Worm (Caenorhabditis elegans) whole organism, L2 larva: ENCODE data around the gene nhr-122.

ENCODE experiments used
- C34F6.9 ChIP-seq: fragments of 150-350 bp; optimal IDR thresholded peaks from 2 replicates; lab custom pipeline; 2014; ENCODE audit warnings: missing biosample characterization, missing genetic modification characterization
- R02D3.7 ChIP-seq: fragments of 150-350 bp; optimal IDR thresholded peaks from 2 replicates; lab custom pipeline; 2014; ENCODE audit warnings: missing biosample characterization, missing genetic modification characterization
- Y55F3AM.14 ChIP-seq: fragments of 200-800 bp; sonication (Bioruptor generic); optimal IDR thresholded peaks from 2 replicates; lab custom pipeline; 2018; ENCODE audit warnings: mild to moderate bottlenecking, missing genetic modification characterization, missing compliant biosample characterization
- ZK546.5 ChIP-seq: sonication (generic microtip); optimal IDR thresholded peaks from 2 replicates; lab custom pipeline; 2017; ENCODE audit warnings: missing biosample characterization, missing genetic modification characterization
- alr-1 ChIP-seq: fragments of 150-350 bp; optimal IDR thresholded peaks from 2 replicates; lab custom pipeline; 2014; ENCODE audit warnings: missing biosample characterization, missing genetic modification characterization
- aly-2 ChIP-seq: fragments of 150-350 bp; optimal IDR thresholded peaks from 2 replicates; lab custom pipeline; 2014; ENCODE audit warnings: missing biosample characterization, missing genetic modification characterization
- ama-1 ChIP-seq: fragments of 150-350 bp; optimal IDR thresholded peaks from 2 replicates; lab custom pipeline; 2018; ENCODE audit warnings: inconsistent platforms
- blmp-1 ChIP-seq: sonication (generic microtip); optimal IDR thresholded peaks from 2 replicates; lab custom pipeline; 2017; ENCODE audit warnings: missing genetic modification characterization, mild to moderate bottlenecking, missing compliant biosample characterization, antibody characterized with exemption, moderate library complexity; ENCODE audit not compliant: insufficient read depth
- ceh-16 ChIP-seq: fragments of 150-350 bp; optimal IDR thresholded peaks from 2 replicates; lab custom pipeline; 2014; ENCODE audit warnings: missing biosample characterization, missing genetic modification characterization
- ceh-82 ChIP-seq: fragments of 150-350 bp; optimal IDR thresholded peaks from 2 replicates; lab custom pipeline; 2014; ENCODE audit warnings: missing biosample characterization, missing genetic modification characterization
- dmd-4 ChIP-seq: sonication (generic microtip); optimal IDR thresholded peaks from 2 replicates; lab custom pipeline; 2017; ENCODE audit warnings: missing biosample characterization, missing genetic modification characterization
- elt-1 ChIP-seq: fragments of 150-350 bp; optimal IDR thresholded peaks from 2 replicates; lab custom pipeline; 2014; ENCODE audit warnings: missing biosample characterization, missing genetic modification characterization
- fos-1 ChIP-seq: fragments of 150-350 bp; optimal IDR thresholded peaks from 2 replicates; lab custom pipeline; 2014; ENCODE audit warnings: missing biosample characterization, missing genetic modification characterization
- gmeb-1 ChIP-seq: fragments of 150-350 bp; optimal IDR thresholded peaks from 2 replicates; lab custom pipeline; 2014; ENCODE audit warnings: missing biosample characterization, missing genetic modification characterization
- lin-11 ChIP-seq: fragments of 150-350 bp; sonication (generic microtip); optimal IDR thresholded peaks from 2 replicates; lab custom pipeline; 2014; ENCODE audit warnings: missing biosample characterization, missing genetic modification characterization, inconsistent platforms, mixed read lengths
- lin-13 ChIP-seq: fragments of 150-350 bp; optimal IDR thresholded peaks from 2 replicates; lab custom pipeline; 2014; ENCODE audit warnings: missing biosample characterization, missing genetic modification reagents, missing genetic modification characterization
- lin-39 ChIP-seq: fragments of 150-350 bp; optimal IDR thresholded peaks from 2 replicates; lab custom pipeline; 2014; ENCODE audit warnings: missing biosample characterization, missing genetic modification reagents, missing genetic modification characterization
- lsy-2 ChIP-seq, 2 experiments: fragments of 150-350 bp in 1 of 2; sonication (generic microtip) in 1 of 2; optimal IDR thresholded peaks; 2 replicates each; lab custom pipeline; 2014 to 2017; ENCODE audit warnings: missing biosample characterization in 2 of 2, missing genetic modification characterization in 2 of 2
- mab-5 ChIP-seq: fragments of 150-350 bp; optimal IDR thresholded peaks from 2 replicates; lab custom pipeline; 2014; ENCODE audit warnings: missing biosample characterization, missing genetic modification characterization
- mbf-1 ChIP-seq: sonication (generic microtip); optimal IDR thresholded peaks from 2 replicates; lab custom pipeline; 2017; ENCODE audit warnings: missing biosample characterization, missing genetic modification characterization
- mdl-1 ChIP-seq, 2 experiments: fragments of 150-350 bp in 1 of 2; sonication (generic microtip) in 1 of 2; optimal IDR thresholded peaks; 2 replicates each; lab custom pipeline; 2017; ENCODE audit warnings: missing biosample characterization in 2 of 2, missing genetic modification characterization in 2 of 2
- nhr-10 ChIP-seq: sonication (generic microtip); optimal IDR thresholded peaks from 2 replicates; lab custom pipeline; 2017; ENCODE audit warnings: missing biosample characterization, missing genetic modification characterization
- nhr-12 ChIP-seq: fragments of 150-350 bp; optimal IDR thresholded peaks from 2 replicates; lab custom pipeline; 2014; ENCODE audit warnings: missing biosample characterization, missing genetic modification characterization
- nhr-129 ChIP-seq: fragments of 150-350 bp; optimal IDR thresholded peaks from 2 replicates; lab custom pipeline; 2014; ENCODE audit warnings: missing biosample characterization, missing genetic modification characterization
- nhr-21 ChIP-seq: fragments of 150-350 bp; optimal IDR thresholded peaks from 2 replicates; lab custom pipeline; 2014; ENCODE audit warnings: missing biosample characterization, missing genetic modification characterization
- nhr-23 ChIP-seq: fragments of 150-350 bp; optimal IDR thresholded peaks from 2 replicates; lab custom pipeline; 2014; ENCODE audit warnings: missing biosample characterization, missing genetic modification reagents, missing genetic modification characterization
- nhr-237 ChIP-seq: fragments of 150-350 bp; optimal IDR thresholded peaks from 2 replicates; lab custom pipeline; 2014; ENCODE audit warnings: missing biosample characterization, missing genetic modification characterization
- nhr-6 ChIP-seq: fragments of 150-350 bp; optimal IDR thresholded peaks from 2 replicates; lab custom pipeline; 2014; ENCODE audit warnings: missing biosample characterization, missing genetic modification characterization
- nhr-77 ChIP-seq: fragments of 150-350 bp; optimal IDR thresholded peaks from 2 replicates; lab custom pipeline; 2014; ENCODE audit warnings: missing biosample characterization, missing genetic modification characterization
- peb-1 ChIP-seq: fragments of 150-350 bp; optimal IDR thresholded peaks from 2 replicates; lab custom pipeline; 2014; ENCODE audit warnings: missing biosample characterization, missing genetic modification characterization
- skn-1 ChIP-seq: sonication (generic microtip); optimal IDR thresholded peaks from 2 replicates; lab custom pipeline; 2017; ENCODE audit warnings: missing biosample characterization, missing genetic modification characterization
- sma-3 ChIP-seq: sonication (generic microtip); optimal IDR thresholded peaks from 2 replicates; lab custom pipeline; 2016; ENCODE audit warnings: missing genetic modification reagents, missing genetic modification characterization, missing compliant biosample characterization
- unc-55 ChIP-seq: fragments of 150-350 bp; sonication (generic microtip); optimal IDR thresholded peaks from 3 replicates; lab custom pipeline; 2014; ENCODE audit warnings: missing biosample characterization, missing genetic modification reagents, missing genetic modification characterization
- unc-62 ChIP-seq: fragments of 150-350 bp; optimal IDR thresholded peaks from 2 replicates; lab custom pipeline; 2014; ENCODE audit warnings: missing biosample characterization, missing genetic modification reagents, missing genetic modification characterization
- zag-1 ChIP-seq: fragments of 150-350 bp; optimal IDR thresholded peaks from 2 replicates; lab custom pipeline; 2014; ENCODE audit warnings: missing biosample characterization, missing genetic modification characterization
- ztf-1 ChIP-seq: fragments of 200-800 bp; sonication (Bioruptor generic); conservative IDR thresholded peaks from 2 replicates; pipeline ENCODE4 v1.3.6; 2022; ENCODE audit warnings: missing genetic modification characterization, missing compliant biosample characterization
- ztf-11 ChIP-seq: sonication (generic microtip); optimal IDR thresholded peaks from 2 replicates; lab custom pipeline; 2017; ENCODE audit warnings: missing biosample characterization, missing genetic modification characterization
- ztf-4 ChIP-seq: fragments of 150-350 bp; optimal IDR thresholded peaks from 2 replicates; lab custom pipeline; 2014; ENCODE audit warnings: missing biosample characterization, missing genetic modification characterization

The nhr-122 gene

ce11 chrIV:1626342-1626855 is 12.7 kb downstream of the nhr-122 start, which contains the start of gene nhr-146:
Gene nhr-146, plus strand, starts transcription at chrIV:1626805.
- TF ChIP-seq alr-1 (tag; lab: Kevin White, UChicago) (no peak), unc-62 (no peak), nhr-77 (tag; lab: Kevin White, UChicago) (no peak), lsy-2 (tag; optimal IDR thresholded peaks at IDR 0.05; lab: Kevin White, UChicago) (no peak), nhr-237 (tag; lab: Kevin White, UChicago) (no peak), elt-1 (tag; lab: Kevin White, UChicago) (no peak), C34F6.9 (tag; lab: Kevin White, UChicago) (no peak), nhr-21 (no peak), lin-13 (GFP tag; lab: Kevin White, UChicago) (no peak), zag-1 (no peak), fos-1 (tag; lab: Kevin White, UChicago) (no peak), dmd-4 (tag; lab: Kevin White, UChicago) (no peak), skn-1 (tag; lab: Kevin White, UChicago) (no peak), nhr-129 (tag; lab: Kevin White, UChicago) (no peak), nhr-10 (tag; lab: Kevin White, UChicago) (no peak), ztf-4 (tag; lab: Kevin White, UChicago) (no peak)

ce11 chrIV:1628281-1628680 is 14.6 kb downstream of the nhr-122 start:
- TF ChIP-seq ceh-16 (tag; lab: Kevin White, UChicago) (no peak), lin-11 (tag; lab: Kevin White, UChicago) (no peak), mbf-1 (tag; lab: Kevin White, UChicago) (no peak), R02D3.7 (no peak), lsy-2 (tag; optimal IDR thresholded peaks at IDR 0.05; lab: Kevin White, UChicago) (no peak), ama-1 (lab: Kevin White, UChicago) (no peak), nhr-23 (no peak), ZK546.5 (tag; lab: Kevin White, UChicago) (no peak), fos-1 (tag; lab: Kevin White, UChicago) (no peak), unc-55 (GFP tag; lab: Kevin White, UChicago) (no peak), nhr-12 (no peak), ztf-1 (GFP tag; lab: Robert Waterston, UW) (no peak), aly-2 (tag; lab: Kevin White, UChicago) (no peak), ztf-4 (tag; lab: Kevin White, UChicago) (no peak), lin-13 (GFP tag; lab: Kevin White, UChicago) (no peak), nhr-77 (tag; lab: Kevin White, UChicago) (no peak), elt-1 (tag; lab: Kevin White, UChicago) (no peak), nhr-129 (tag; lab: Kevin White, UChicago) (no peak)

- no peak for TF ChIP-seq skn-1 (tag; lab: Kevin White, UChicago)
- no peak for TF ChIP-seq lin-39 (tag; lab: Kevin White, UChicago)
- TF ChIP-seq dmd-4 (tag; lab: Kevin White, UChicago): no peak
- TF ChIP-seq ztf-1 (GFP tag; lab: Robert Waterston, UW): no peak
- TF ChIP-seq unc-55 (GFP tag; lab: Kevin White, UChicago): no peak
- TF ChIP-seq lsy-2 (tag; optimal IDR thresholded peaks at IDR 0.05; lab: Kevin White, UChicago): no peak
- no peak for TF ChIP-seq ZK546.5 (tag; lab: Kevin White, UChicago)
- TF ChIP-seq mbf-1 (tag; lab: Kevin White, UChicago): no peak
- TF ChIP-seq gmeb-1 (tag; lab: Kevin White, UChicago): no peak
- TF ChIP-seq nhr-129 (tag; lab: Kevin White, UChicago): no peak
- no peak for TF ChIP-seq fos-1 (tag; lab: Kevin White, UChicago)
- no peak for TF ChIP-seq mdl-1 (tag; optimal IDR thresholded peaks at IDR 0.05; lab: Kevin White, UChicago)
- TF ChIP-seq nhr-237 (tag; lab: Kevin White, UChicago): no peak
- TF ChIP-seq blmp-1 (tag; lab: Kevin White, UChicago): no peak
- TF ChIP-seq ztf-11 (tag; lab: Kevin White, UChicago): no peak
- TF ChIP-seq sma-3: no peak
- no peak for TF ChIP-seq ceh-82 (tag; lab: Kevin White, UChicago)
- TF ChIP-seq mab-5 (tag; lab: Kevin White, UChicago): no peak
Measured at ce11 chrIV:1628730-1629129, 15.0 kb downstream of the nhr-122 start.

ce11 chrIV:1631651-1632050 is 18.0 kb downstream of the nhr-122 start, which contains the start of gene cpg-24:
Gene cpg-24, plus strand, starts transcription at chrIV:1631951.
- TF ChIP-seq ztf-1 (GFP tag; lab: Robert Waterston, UW): no peak
- no peak for TF ChIP-seq blmp-1 (tag; lab: Kevin White, UChicago)
- TF ChIP-seq C34F6.9 (tag; lab: Kevin White, UChicago): no peak
- no peak for TF ChIP-seq unc-55 (GFP tag; lab: Kevin White, UChicago)
- no peak for TF ChIP-seq zag-1
- no peak for TF ChIP-seq Y55F3AM.14 (GFP tag; lab: Kevin White, UChicago)
- TF ChIP-seq nhr-6: no peak
- TF ChIP-seq nhr-21: no peak
- TF ChIP-seq peb-1: no peak
